Worm (Caenorhabditis elegans) whole organism, mixed stage, embryonic: ENCODE measurements around the gene E02H9.7.
A peak's percentile ranks its signal among the peaks of the same experiment; 100 is the strongest.

Experiments used
- ceh-39 ChIP-seq: fragments of 150-350 bp; optimal IDR thresholded peaks from 2 replicates; lab custom pipeline; 2014; ENCODE audit warnings: missing biosample characterization, missing genetic modification characterization
- elt-1 ChIP-seq: sonication (generic microtip); optimal IDR thresholded peaks from 2 replicates; lab custom pipeline; 2017; ENCODE audit warnings: missing genetic modification characterization, mild to moderate bottlenecking, missing compliant biosample characterization, antibody characterized with exemption, moderate library complexity, borderline replicate concordance; ENCODE audit not compliant: insufficient read depth
- mab-5 ChIP-seq: fragments of 150-350 bp; optimal IDR thresholded peaks from 2 replicates; lab custom pipeline; 2014; ENCODE audit warnings: missing biosample characterization, missing genetic modification characterization
- mep-1 ChIP-seq: fragments of 150-350 bp; optimal IDR thresholded peaks from 2 replicates; lab custom pipeline; 2017; ENCODE audit warnings: missing biosample characterization, missing genetic modification reagents, missing genetic modification characterization, inconsistent platforms
- nhr-12 ChIP-seq: fragments of 150-350 bp; optimal IDR thresholded peaks from 2 replicates; lab custom pipeline; 2014; ENCODE audit warnings: missing biosample characterization, missing genetic modification characterization
- nhr-28 ChIP-seq: fragments of 150-350 bp; optimal IDR thresholded peaks from 2 replicates; lab custom pipeline; 2014; ENCODE audit warnings: missing biosample characterization, missing genetic modification characterization
- nhr-76 ChIP-seq: sonication (generic microtip); optimal IDR thresholded peaks from 2 replicates; lab custom pipeline; 2017; ENCODE audit warnings: missing biosample characterization, missing genetic modification characterization
- sem-2 ChIP-seq: fragments of 200-800 bp; sonication (Bioruptor generic); optimal IDR thresholded peaks from 2 replicates; lab custom pipeline; 2018; ENCODE audit warnings: mild to moderate bottlenecking, missing genetic modification characterization, missing compliant biosample characterization
- snpc-4 ChIP-seq: fragments of 150-350 bp; optimal IDR thresholded peaks from 2 replicates; lab custom pipeline; 2014; ENCODE audit warnings: missing biosample characterization, missing genetic modification characterization
- sptf-1 ChIP-seq: sonication (generic microtip); optimal IDR thresholded peaks from 2 replicates; lab custom pipeline; 2017; ENCODE audit warnings: mild to moderate bottlenecking, missing genetic modification characterization, moderate library complexity, missing compliant biosample characterization
- unc-39 ChIP-seq: fragments of 150-350 bp; optimal IDR thresholded peaks from 2 replicates; lab custom pipeline; 2014; ENCODE audit warnings: missing biosample characterization, missing genetic modification characterization
- unc-62 ChIP-seq: fragments of 150-350 bp; optimal IDR thresholded peaks from 2 replicates; lab custom pipeline; 2014; ENCODE audit warnings: missing biosample characterization, missing genetic modification reagents, missing genetic modification characterization

- no peak for TF ChIP-seq unc-62
- TF ChIP-seq sem-2 (GFP tag; lab: Kevin White, UChicago), result no peak
- no peak for TF ChIP-seq unc-39
- TF ChIP-seq nhr-76 (tag; lab: Kevin White, UChicago), result no peak
- TF ChIP-seq elt-1 (tag; lab: Kevin White, UChicago), result no peak
- no peak for TF ChIP-seq nhr-12 (tag; lab: Kevin White, UChicago)
- TF ChIP-seq ceh-39, result no peak
- TF ChIP-seq mep-1 (tag; lab: Kevin White, UChicago), result no peak
- TF ChIP-seq snpc-4, result no peak
- no peak for TF ChIP-seq nhr-28 (tag; lab: Kevin White, UChicago)
- peak; percentile 11 for TF ChIP-seq mab-5 (tag; lab: Kevin White, UChicago)
- no peak for TF ChIP-seq sptf-1 (tag; lab: Kevin White, UChicago)
Measured at ce11 chrIII:2401126-2402123, 44.0 kb downstream of the E02H9.7 start, which contains the start of the genes cic-1 and strm-1.
